Worm (Caenorhabditis elegans): ENCODE measurements around the gene pho-10.

DNA sequence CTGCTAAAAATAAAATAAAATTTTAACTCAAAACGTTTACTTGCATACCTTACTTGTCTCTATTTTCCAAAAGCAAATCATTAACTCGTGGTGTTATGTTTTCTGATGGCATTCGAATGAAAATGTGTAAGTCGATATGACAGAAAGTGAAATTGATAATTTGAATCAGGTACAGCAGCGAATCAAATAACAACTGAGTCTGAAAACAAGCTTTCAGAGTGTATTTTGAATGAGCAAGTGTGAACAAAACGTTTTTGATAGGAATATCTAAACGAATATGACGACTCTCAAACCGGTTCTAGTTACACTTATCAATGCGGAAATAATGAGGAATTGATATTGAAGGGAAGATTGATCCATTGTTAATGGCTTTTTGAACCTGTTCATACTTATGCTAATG lies 49.3 kb downstream of the pho-10 start, which contains the start of gene chil-7:
- TF ChIP-seq lin-11 (tag; optimal IDR thresholded peaks at IDR 0.05) (no peak), zag-1 (tag; optimal IDR thresholded peaks at IDR 0.05) (no peak), nhr-237 (tag; optimal IDR thresholded peaks at IDR 0.05) (no peak), lin-39 (tag; optimal IDR thresholded peaks at IDR 0.05) (no peak), mdl-1 (tag; optimal IDR thresholded peaks at IDR 0.05) (no peak), elt-3 (tag; optimal IDR thresholded peaks at IDR 0.05) (no peak), nhr-6 (tag; optimal IDR thresholded peaks at IDR 0.05) (no peak), unc-55 (GFP tag; optimal IDR thresholded peaks at IDR 0.05) (no peak)

Measured in whole organism, L2 larva.